Worm (Caenorhabditis elegans) whole organism, L1 larva: ENCODE measurements around the gene cosa-1.

Experiments used
- F16B12.6 ChIP-seq: fragments of 150-350 bp; optimal IDR thresholded peaks from 2 replicates; lab custom pipeline; 2014; ENCODE audit warnings: missing biosample characterization, missing genetic modification characterization
- dpl-1 ChIP-seq, 3 experiments: fragments of 150-350 bp in 2 of 3; sonication (generic microtip) in 1 of 3; optimal IDR thresholded peaks; 2 replicates each; lab custom pipeline; 2014 to 2017; ENCODE audit warnings: missing biosample characterization in 3 of 3, missing genetic modification characterization in 3 of 3, missing genetic modification reagents in 3 of 3
- egl-13 ChIP-seq: sonication (generic microtip); optimal IDR thresholded peaks from 2 replicates; lab custom pipeline; 2016; ENCODE audit warnings: missing genotype, missing genetic modification reagents, missing genetic modification characterization, missing compliant biosample characterization
- fos-1 ChIP-seq: fragments of 150-350 bp; optimal IDR thresholded peaks from 2 replicates; lab custom pipeline; 2014; ENCODE audit warnings: missing biosample characterization, missing genetic modification characterization
- irx-1 ChIP-seq: sonication (generic microtip); optimal IDR thresholded peaks from 2 replicates; lab custom pipeline; 2016; ENCODE audit warnings: missing genetic modification characterization, missing compliant biosample characterization
- lin-13 ChIP-seq: fragments of 150-350 bp; optimal IDR thresholded peaks from 2 replicates; lab custom pipeline; 2014; ENCODE audit warnings: missing biosample characterization, missing genetic modification reagents, missing genetic modification characterization
- lin-39 ChIP-seq: fragments of 150-350 bp; optimal IDR thresholded peaks from 2 replicates; lab custom pipeline; 2014; ENCODE audit warnings: missing biosample characterization, missing genetic modification reagents, missing genetic modification characterization
- lsy-2 ChIP-seq, 2 experiments: fragments of 150-350 bp; optimal IDR thresholded peaks; 2 replicates each; lab custom pipeline; 2014; ENCODE audit warnings: missing biosample characterization in 2 of 2, missing genetic modification characterization in 2 of 2
- nhr-11 ChIP-seq: fragments of 150-350 bp; optimal IDR thresholded peaks from 2 replicates; lab custom pipeline; 2014; ENCODE audit warnings: missing biosample characterization, missing genetic modification characterization
- nhr-237 ChIP-seq: fragments of 150-350 bp; optimal IDR thresholded peaks from 2 replicates; lab custom pipeline; 2014; ENCODE audit warnings: missing biosample characterization, missing genetic modification characterization
- unc-62 ChIP-seq: fragments of 150-350 bp; optimal IDR thresholded peaks from 2 replicates; lab custom pipeline; 2014; ENCODE audit warnings: missing biosample characterization, missing genetic modification reagents, missing genetic modification characterization

DNA sequence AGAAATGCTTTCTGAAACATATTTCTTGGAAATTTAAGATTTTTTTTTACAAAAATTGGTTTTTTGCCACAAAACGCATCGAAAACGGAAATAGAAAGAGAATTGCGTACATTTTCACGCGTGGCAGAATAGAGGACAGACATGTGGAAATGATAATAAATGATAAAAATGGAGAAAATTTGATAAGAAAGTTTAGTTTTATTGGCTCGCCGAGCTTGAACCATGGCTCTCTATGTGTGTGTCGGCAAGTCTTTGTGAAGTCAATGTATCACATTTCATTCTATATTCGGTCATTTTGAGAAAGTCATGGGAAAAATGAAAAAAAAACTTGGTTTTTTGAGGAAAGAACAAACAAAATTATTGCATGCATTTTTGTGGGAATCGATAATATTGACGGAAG, 38.5 kb upstream of the cosa-1 start:
- TF ChIP-seq unc-62 (GFP tag; lab: Kevin White, UChicago): no peak
- TF ChIP-seq lin-39: no peak
- TF ChIP-seq nhr-237: no peak
- no peak for TF ChIP-seq F16B12.6 (tag; lab: Kevin White, UChicago)
- no peak for TF ChIP-seq nhr-11 (tag; lab: Kevin White, UChicago)
- no peak for TF ChIP-seq fos-1 (tag; lab: Kevin White, UChicago)
- TF ChIP-seq egl-13 (tag; lab: Kevin White, UChicago): no peak
- no peak for TF ChIP-seq irx-1
- TF ChIP-seq dpl-1 (GFP tag; optimal IDR thresholded peaks at IDR 0.05; lab: Kevin White, UChicago): no peak
- no peak for TF ChIP-seq lsy-2 (tag; optimal IDR thresholded peaks at IDR 0.05; lab: Kevin White, UChicago)
- TF ChIP-seq lin-13 (GFP tag; lab: Kevin White, UChicago): no peak
